Fruit fly (Drosophila melanogaster) whole organism, embryonic: ENCODE data around the gene ATPsyngamma.

ENCODE experiments used
- BtbVII ChIP-seq: fragments of 200-800 bp; sonication (Bioruptor generic); optimal IDR thresholded peaks from 3 replicates; lab custom pipeline; 2017; ENCODE audit warnings: missing biosample characterization, mild to moderate bottlenecking, missing genetic modification characterization
- CG10147 ChIP-seq: fragments of 200-800 bp; sonication (Bioruptor generic); optimal IDR thresholded peaks from 2 replicates; lab custom pipeline; 2019; ENCODE audit warnings: missing biosample characterization, mild to moderate bottlenecking, missing genetic modification characterization, moderate library complexity
- CG11723 ChIP-seq: fragments of 200-800 bp; sonication (Bioruptor generic); optimal IDR thresholded peaks from 2 replicates; lab custom pipeline; 2017; ENCODE audit warnings: missing biosample characterization, mild to moderate bottlenecking, missing genetic modification characterization
- CG12071 ChIP-seq: fragments of 200-800 bp; sonication (Bioruptor generic); optimal IDR thresholded peaks from 3 replicates; lab custom pipeline; 2018; ENCODE audit warnings: missing biosample characterization, mild to moderate bottlenecking, missing genetic modification characterization
- CG1233 ChIP-seq: fragments of 200-800 bp; sonication (Bioruptor generic); optimal IDR thresholded peaks from 4 replicates; lab custom pipeline; 2018; ENCODE audit warnings: missing biosample characterization, mild to moderate bottlenecking, missing genetic modification characterization
- CG12769 ChIP-seq: fragments of 200-800 bp; sonication (Bioruptor generic); optimal IDR thresholded peaks from 2 replicates; lab custom pipeline; 2019; ENCODE audit warnings: missing biosample characterization, mild to moderate bottlenecking, missing genetic modification characterization, moderate library complexity
- CG14441 ChIP-seq: fragments of 200-800 bp; sonication (Bioruptor generic); IDR thresholded peaks from 2 replicates; pipeline ENCODE4 v1.3.6; 2022; ENCODE audit warnings: missing biosample characterization, missing genetic modification characterization
- CG16815 ChIP-seq: fragments of 200-800 bp; sonication (Bioruptor generic); optimal IDR thresholded peaks from 3 replicates; lab custom pipeline; 2017; ENCODE audit warnings: missing biosample characterization, mild to moderate bottlenecking, missing genetic modification characterization
- CG17328 ChIP-seq: fragments of 200-800 bp; sonication (Bioruptor generic); IDR thresholded peaks from 2 replicates; pipeline ENCODE4 v1.3.6; 2022; ENCODE audit warnings: missing biosample characterization, missing genetic modification characterization
- CG17568 ChIP-seq: fragments of 200-800 bp; sonication (Bioruptor generic); optimal IDR thresholded peaks from 2 replicates; lab custom pipeline; 2018; ENCODE audit warnings: missing biosample characterization, mild to moderate bottlenecking, missing genetic modification characterization, moderate library complexity
- CG17802 ChIP-seq: fragments of 200-800 bp; sonication (Bioruptor generic); optimal IDR thresholded peaks from 2 replicates; lab custom pipeline; 2018; ENCODE audit warnings: missing biosample characterization, mild to moderate bottlenecking, missing genetic modification characterization, moderate library complexity
- CG2202 ChIP-seq: fragments of 200-800 bp; sonication (Bioruptor generic); optimal IDR thresholded peaks from 2 replicates; lab custom pipeline; 2018; ENCODE audit warnings: missing biosample characterization, mild to moderate bottlenecking, missing genetic modification characterization
- CG43689 ChIP-seq: fragments of 200-800 bp; sonication (Bioruptor generic); IDR thresholded peaks from 2 replicates; pipeline ENCODE4 v1.3.6; 2022; ENCODE audit warnings: missing biosample characterization, missing genetic modification characterization
- CG4404 ChIP-seq: fragments of 200-800 bp; sonication (Bioruptor generic); IDR thresholded peaks from 2 replicates; pipeline ENCODE4 v1.3.6; 2022; ENCODE audit warnings: missing biosample characterization, missing genetic modification characterization
- CG4854 ChIP-seq: fragments of 200-800 bp; sonication (Bioruptor generic); optimal IDR thresholded peaks from 2 replicates; lab custom pipeline; 2016; ENCODE audit warnings: missing biosample characterization, missing genetic modification characterization, inconsistent platforms
- CG5245 ChIP-seq: fragments of 200-800 bp; sonication (Bioruptor generic); optimal IDR thresholded peaks from 3 replicates; lab custom pipeline; 2016; ENCODE audit warnings: missing biosample characterization, missing genetic modification characterization
- CG6765 ChIP-seq: fragments of 200-800 bp; sonication (Bioruptor generic); optimal IDR thresholded peaks from 3 replicates; lab custom pipeline; 2017; ENCODE audit warnings: missing biosample characterization, mild to moderate bottlenecking, missing genetic modification characterization
- CG7357 ChIP-seq: fragments of 200-800 bp; sonication (Bioruptor generic); IDR thresholded peaks from 3 replicates; pipeline ENCODE4 v1.3.6; 2022; ENCODE audit warnings: missing biosample characterization, missing genetic modification characterization
- CG9609 ChIP-seq: fragments of 200-800 bp; sonication (Bioruptor generic); optimal IDR thresholded peaks from 3 replicates; lab custom pipeline; 2016; ENCODE audit warnings: missing biosample characterization, missing genetic modification characterization
- CG9932 ChIP-seq: fragments of 200-800 bp; sonication (Bioruptor generic); IDR thresholded peaks from 2 replicates; pipeline ENCODE4 v1.3.6; 2022; ENCODE audit warnings: missing biosample characterization, missing genetic modification characterization
- D19A ChIP-seq: fragments of 200-800 bp; optimal IDR thresholded peaks from 3 replicates; lab custom pipeline; 2019; ENCODE audit warnings: missing biosample characterization, mild to moderate bottlenecking, missing genetic modification characterization, moderate library complexity
- Dip2 ChIP-seq: fragments of 200-800 bp; sonication (Bioruptor generic); IDR thresholded peaks from 2 replicates; pipeline ENCODE4 v1.3.6; 2022; ENCODE audit warnings: missing biosample characterization, missing genetic modification characterization
- Dip3 ChIP-seq: fragments of 200-800 bp; sonication (Bioruptor generic); optimal IDR thresholded peaks from 3 replicates; lab custom pipeline; 2016; ENCODE audit warnings: missing biosample characterization, missing genetic modification characterization
- Ets65A ChIP-seq: fragments of 200-800 bp; sonication (Bioruptor generic); peaks from one replicate; lab custom pipeline; 2016; ENCODE audit warnings: missing biosample characterization, missing genetic modification characterization
- H2.0 ChIP-seq: fragments of 200-800 bp; sonication (Bioruptor generic); IDR thresholded peaks from 2 replicates; pipeline ENCODE4 v1.3.6; 2022; ENCODE audit warnings: missing biosample characterization, missing genetic modification characterization
- Med ChIP-seq: fragments of 200-800 bp; sonication (Bioruptor generic); peaks from one replicate; lab custom pipeline; 2016; ENCODE audit warnings: missing biosample characterization, missing genetic modification characterization, mild to moderate bottlenecking, inconsistent platforms, moderate library complexity
- Mrtf ChIP-seq: fragments of 200-800 bp; sonication (Bioruptor generic); IDR thresholded peaks from 3 replicates; pipeline ENCODE4 v1.3.6; 2022; ENCODE audit warnings: missing biosample characterization, missing genetic modification characterization
- Nf-YB ChIP-seq: fragments of 200-800 bp; sonication (Bioruptor generic); optimal IDR thresholded peaks from 3 replicates; lab custom pipeline; 2019; ENCODE audit warnings: missing biosample characterization, mild to moderate bottlenecking, missing genetic modification characterization, moderate library complexity
- TFAM ChIP-seq: fragments of 200-800 bp; sonication (Bioruptor generic); optimal IDR thresholded peaks from 2 replicates; lab custom pipeline; 2017; ENCODE audit warnings: missing biosample characterization, missing genetic modification characterization, inconsistent platforms
- Usf ChIP-seq: fragments of 200-800 bp; sonication (Bioruptor generic); optimal IDR thresholded peaks from 2 replicates; lab custom pipeline; 2017; ENCODE audit warnings: missing genotype, missing biosample characterization, missing genetic modification characterization
- Vsx1 ChIP-seq: fragments of 200-800 bp; sonication (Bioruptor generic); optimal IDR thresholded peaks from 2 replicates; lab custom pipeline; 2017; ENCODE audit warnings: missing biosample characterization, mild to moderate bottlenecking, missing genetic modification characterization, missing genetic modification reagents
- ato ChIP-seq: fragments of 200-800 bp; sonication (Bioruptor generic); IDR thresholded peaks from 2 replicates; pipeline ENCODE4 v1.3.6; 2022; ENCODE audit warnings: missing biosample characterization, missing genetic modification characterization; ENCODE audit not compliant: partially characterized antibody
- crp ChIP-seq, 2 experiments: fragments of 200-800 bp; sonication (Bioruptor generic); optimal IDR thresholded peaks; 2 replicates in 1 of 2; 3 replicates in 1 of 2; lab custom pipeline; 2017; ENCODE audit warnings: missing biosample characterization in 2 of 2, missing genetic modification characterization in 2 of 2, mild to moderate bottlenecking in 1 of 2, moderate library complexity in 1 of 2
- cwo ChIP-seq: fragments of 200-800 bp; sonication (Bioruptor generic); optimal IDR thresholded peaks from 3 replicates; lab custom pipeline; 2017; ENCODE audit warnings: missing biosample characterization, missing genetic modification characterization, mild to moderate bottlenecking, moderate library complexity, missing genetic modification reagents
- grau ChIP-seq: fragments of 200-800 bp; optimal IDR thresholded peaks from 3 replicates; lab custom pipeline; 2019; ENCODE audit warnings: missing biosample characterization, mild to moderate bottlenecking, missing genetic modification characterization, moderate library complexity
- kay ChIP-seq: fragments of 200-800 bp; sonication (Bioruptor generic); optimal IDR thresholded peaks from 2 replicates; lab custom pipeline; 2016; ENCODE audit warnings: missing biosample characterization, missing genetic modification characterization
- lab ChIP-seq: fragments of 200-800 bp; sonication (Bioruptor generic); optimal IDR thresholded peaks from 3 replicates; lab custom pipeline; 2017; ENCODE audit warnings: missing biosample characterization, missing genetic modification characterization, mild to moderate bottlenecking, moderate library complexity, missing genetic modification reagents
- org-1 ChIP-seq: fragments of 200-800 bp; sonication (Bioruptor generic); optimal IDR thresholded peaks from 2 replicates; lab custom pipeline; 2017; ENCODE audit warnings: missing biosample characterization, missing genetic modification characterization
- pan ChIP-seq, 4 experiments: fragments of >200 bp in 3 of 4; fragments of 200-800 bp in 1 of 4; sonication (Bioruptor generic) in 1 of 4; optimal IDR thresholded peaks in 3 of 4; IDR thresholded peaks in 1 of 4; 2 replicates each; pipeline versions ENCODE4 v1.3.6 to Lab custom; 2017 to 2022; ENCODE audit warnings: missing biosample characterization in 2 of 4, missing genetic modification characterization in 2 of 4, mixed read lengths in 1 of 4
- psq ChIP-seq: fragments of 200-800 bp; sonication (Bioruptor generic); optimal IDR thresholded peaks from 2 replicates; lab custom pipeline; 2017; ENCODE audit warnings: missing biosample characterization, missing genetic modification characterization
- slbo ChIP-seq: fragments of 200-800 bp; sonication (Bioruptor generic); IDR thresholded peaks from 2 replicates; pipeline ENCODE4 v1.3.6; 2022; ENCODE audit warnings: missing biosample characterization, missing genetic modification characterization
- trem ChIP-seq: fragments of 200-800 bp; optimal IDR thresholded peaks from 3 replicates; lab custom pipeline; 2019; ENCODE audit warnings: missing biosample characterization, mild to moderate bottlenecking, missing genetic modification characterization, moderate library complexity
- zf30C ChIP-seq: fragments of 200-800 bp; sonication (Bioruptor generic); optimal IDR thresholded peaks from 3 replicates; lab custom pipeline; 2018; ENCODE audit warnings: missing biosample characterization, mild to moderate bottlenecking, missing genetic modification characterization
- zfh1 ChIP-seq: fragments of 200-800 bp; sonication (Bioruptor generic); IDR thresholded peaks from 3 replicates; pipeline ENCODE4 v1.3.6; 2022; ENCODE audit warnings: missing biosample characterization, missing genetic modification characterization

The ATPsyngamma gene

dm6 chr3R:29736678-29737093, 12.3 kb downstream of the ATPsyngamma start, which contains the start of the genes CG7601 and CIA30 (continued):
- TF ChIP-seq TFAM (GFP tag; lab: Kevin White, UChicago) (peak; percentile 84), CG17802 (tag; lab: Kevin White, UChicago) (peak; percentile 91), CG5245 (GFP tag; lab: Kevin White, UChicago) (peak; percentile 99), zf30C (GFP tag; lab: Kevin White, UChicago) (no peak), Med (peak; percentile 100), Ets65A (peak; percentile 100), pan (optimal IDR thresholded peaks at IDR 0.05; lab: Kevin White, UChicago) (no peak), pan (GFP tag; optimal IDR thresholded peaks at IDR 0.05 in 1 of 2, IDR thresholded peaks at IDR 0.05 in 1 of 2) (peak in 1 of 2 experiments; percentile 100), Dip2 (GFP tag; lab: Robert Waterston, UW) (peak; percentile 85), crp (GFP tag; optimal IDR thresholded peaks at IDR 0.05; lab: Kevin White, UChicago) (peak; percentile 85 to 97), psq (GFP tag; lab: Kevin White, UChicago) (peak; percentile 91), cwo (GFP tag; lab: Kevin White, UChicago) (peak; percentile 97), CG17568 (no peak), Vsx1 (GFP tag; lab: Kevin White, UChicago) (peak; percentile 92), CG2202 (tag; lab: Kevin White, UChicago) (peak; percentile 85), D19A (tag; lab: Kevin White, UChicago) (peak; percentile 94), CG12769 (tag; lab: Kevin White, UChicago) (peak; percentile 21), Nf-YB (GFP tag; lab: Kevin White, UChicago) (peak; percentile 81), CG11723 (peak; percentile 95), CG7357 (peak; percentile 99), grau (tag; lab: Kevin White, UChicago) (peak; percentile 99), H2.0 (GFP tag; lab: Robert Waterston, UW) (peak; percentile 100), CG10147 (peak; percentile 99), BtbVII (GFP tag; lab: Kevin White, UChicago) (peak; percentile 96), slbo (GFP tag; lab: Robert Waterston, UW) (peak; percentile 100), Mrtf (peak; percentile 100), Dip3 (GFP tag; lab: Kevin White, UChicago) (peak; percentile 99), CG17328 (GFP tag; lab: Robert Waterston, UW) (peak; percentile 99), CG9932 (peak; percentile 100), CG9609 (peak; percentile 98), CG4404 (peak; percentile 100), CG16815 (GFP tag; lab: Kevin White, UChicago) (peak; percentile 97), lab (GFP tag; lab: Kevin White, UChicago) (peak; percentile 99), CG14441 (GFP tag; lab: Robert Waterston, UW) (peak; percentile 100), Usf (GFP tag; lab: Kevin White, UChicago) (peak; percentile 93), CG43689 (GFP tag; lab: Robert Waterston, UW) (peak; percentile 100), CG6765 (peak; percentile 95), trem (tag; lab: Kevin White, UChicago) (peak; percentile 95), ato (GFP tag; lab: Robert Waterston, UW) (peak; percentile 63; the same call in 1 of the 2 replicates), CG12071 (GFP tag; lab: Kevin White, UChicago) (peak; percentile 98), kay (GFP tag; lab: Kevin White, UChicago) (peak; percentile 98), CG1233 (GFP tag; lab: Kevin White, UChicago) (peak; percentile 99), CG4854 (GFP tag; lab: Kevin White, UChicago) (peak; percentile 99), org-1 (GFP tag; lab: Kevin White, UChicago) (peak; percentile 98), zfh1 (GFP tag; lab: Robert Waterston, UW) (peak; percentile 100)
